Fruit fly (Drosophila melanogaster): ENCODE measurements around the gene dnc.

DNA sequence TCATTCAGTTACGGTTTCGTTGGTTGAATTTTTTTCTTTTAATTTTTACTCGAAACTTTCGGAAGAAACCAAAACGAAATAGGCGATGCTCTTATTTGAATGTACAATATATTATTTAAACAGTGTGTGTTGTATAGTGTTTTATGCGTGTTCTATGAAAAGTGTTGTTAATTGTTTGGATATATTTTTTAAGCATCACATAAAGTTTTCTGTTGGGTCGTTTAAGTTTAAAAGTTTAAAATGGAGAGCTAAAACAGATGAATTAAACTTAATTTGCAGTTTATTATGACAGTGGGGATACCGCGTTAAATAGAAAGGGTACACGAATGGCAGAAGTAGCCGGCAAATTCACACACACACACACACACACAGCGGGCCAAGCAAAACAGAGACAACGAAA lies 213.6 kb downstream of the dnc start:
- no peak for TF ChIP-seq CG8478 (optimal IDR thresholded peaks at IDR 0.05)
- no peak for TF ChIP-seq CTCF (optimal IDR thresholded peaks at IDR 0.05)

Measured in S2 (cell line).